Worm (Caenorhabditis elegans): Measurements from ENCODE around the gene asm-1.

The asm-1 gene

ce11 chrII:6909568-6910122, at the start of gene asm-1:
TSS of gene asm-1 (plus strand) at chrII:6910072.
- peak; percentile 46 for TF ChIP-seq somi-1 (GFP tag; optimal IDR thresholded peaks at IDR 0.05)
- TF ChIP-seq snpc-1.1 (tag; optimal IDR thresholded peaks at IDR 0.05; ENCODE audit: insufficient read depth), result no peak

DNA sequence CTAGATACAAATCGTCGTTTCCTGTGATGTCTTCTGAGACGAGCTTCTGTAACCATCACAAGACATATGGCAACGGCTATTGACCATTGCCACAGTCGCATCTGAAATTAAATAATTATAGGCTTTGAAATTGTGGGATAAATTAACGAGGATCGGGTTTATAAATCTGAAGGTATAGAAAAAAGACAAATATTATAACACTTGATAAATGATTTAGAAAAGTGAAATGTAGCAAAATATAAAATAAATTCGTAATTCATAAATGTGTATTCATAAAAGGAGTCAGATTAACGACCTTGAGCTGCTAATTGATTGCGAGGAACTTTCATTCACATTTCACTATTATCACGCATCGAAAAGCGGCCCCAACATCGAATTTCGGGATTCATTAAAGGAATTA, 46.2 kb upstream of the asm-1 start, which contains the start of gene aff-1:
aff-1 (minus strand) TSS at position 101 of the 400 bp plus-strand sequence.
- TF ChIP-seq F33H1.4 (GFP tag; IDR thresholded peaks at IDR 0.05), result no peak
- no peak for TF ChIP-seq F49E8.2 (tag; optimal IDR thresholded peaks at IDR 0.05; ENCODE audit: insufficient read depth)
- TF ChIP-seq cebp-2 (GFP tag; IDR thresholded peaks at IDR 0.05), result no peak
- no peak for TF ChIP-seq snpc-1.3 (tag; optimal IDR thresholded peaks at IDR 0.05; ENCODE audit: insufficient read depth)
- no peak for TF ChIP-seq Y67H2A.10 (GFP tag; conservative IDR thresholded peaks at IDR 0.05)
- no peak for TF ChIP-seq Y53G8AR.9 (GFP tag; conservative IDR thresholded peaks at IDR 0.05)
- TF ChIP-seq ztf-6 (GFP tag; IDR thresholded peaks at IDR 0.05), result no peak
- TF ChIP-seq Y53F4B.3 (GFP tag; IDR thresholded peaks at IDR 0.05), result no peak
- no peak for TF ChIP-seq ceh-100 (GFP tag; IDR thresholded peaks at IDR 0.05)
- no peak for TF ChIP-seq snpc-4 (GFP tag; optimal IDR thresholded peaks at IDR 0.05)
- TF ChIP-seq snpc-4 (tag; optimal IDR thresholded peaks at IDR 0.05), result no peak
- no peak for TF ChIP-seq B0261.1 (tag; optimal IDR thresholded peaks at IDR 0.05)
- TF ChIP-seq pbrm-1 (GFP tag; IDR thresholded peaks at IDR 0.05), result no peak
- no peak for TF ChIP-seq rpc-1 (optimal IDR thresholded peaks at IDR 0.05)
- TF ChIP-seq rpc-1 (tag; optimal IDR thresholded peaks at IDR 0.05), result no peak

DNA sequence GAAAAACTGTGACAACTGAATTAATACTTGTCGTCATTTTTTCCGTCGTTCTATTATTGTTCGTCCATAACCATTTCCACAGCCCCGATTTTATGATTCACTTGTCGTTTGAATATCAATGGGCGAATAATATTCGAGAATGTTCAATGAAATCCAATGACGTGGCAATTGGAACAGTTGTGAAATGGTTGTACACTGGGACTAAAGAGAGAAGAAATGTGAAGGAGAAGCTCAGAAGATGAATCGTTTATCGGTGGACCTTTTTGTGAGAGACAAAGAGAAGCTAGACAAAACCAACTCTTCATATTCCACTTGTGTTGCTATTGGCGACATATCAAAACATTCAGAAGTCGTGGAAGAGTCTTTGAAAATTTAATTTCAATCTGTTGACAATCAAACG, 39.1 kb upstream of the asm-1 start, which contains the start of gene clhm-1:
clhm-1 (minus strand) TSS at position 207 of the 400 bp plus-strand sequence.
- no peak for TF ChIP-seq snpc-3.4 (tag; optimal IDR thresholded peaks at IDR 0.05)
- TF ChIP-seq ceh-100 (GFP tag; IDR thresholded peaks at IDR 0.05), result no peak
- no peak for TF ChIP-seq let-607 (tag; optimal IDR thresholded peaks at IDR 0.05)
- no peak for TF ChIP-seq F23B12.7 (tag; optimal IDR thresholded peaks at IDR 0.05; ENCODE audit: insufficient read depth)
- TF ChIP-seq nhr-90 (tag; optimal IDR thresholded peaks at IDR 0.05), result no peak
- no peak for TF ChIP-seq sdz-38 (tag; optimal IDR thresholded peaks at IDR 0.05)
- no peak for TF ChIP-seq C17E4.6 (GFP tag; IDR thresholded peaks at IDR 0.05)
- TF ChIP-seq attf-3 (GFP tag; conservative IDR thresholded peaks at IDR 0.05), result no peak
- no peak for TF ChIP-seq akir-1 (GFP tag; optimal IDR thresholded peaks at IDR 0.05)
- no peak for TF ChIP-seq ceh-91 (GFP tag; IDR thresholded peaks at IDR 0.05)
- TF ChIP-seq ZK185.1 (tag; optimal IDR thresholded peaks at IDR 0.05; ENCODE audit: poor library complexity, severe bottlenecking), result no peak
- TF ChIP-seq mcd-1 (GFP tag; IDR thresholded peaks at IDR 0.05), result no peak
- no peak for TF ChIP-seq ama-1 (optimal IDR thresholded peaks at IDR 0.05)
- TF ChIP-seq ama-1 (GFP tag; optimal IDR thresholded peaks at IDR 0.05), result no peak
- TF ChIP-seq Y53F4B.3 (GFP tag; IDR thresholded peaks at IDR 0.05), result no peak
- TF ChIP-seq sea-2 (GFP tag; IDR thresholded peaks at IDR 0.05), result no peak
- no peak for TF ChIP-seq T26A5.8 (tag; optimal IDR thresholded peaks at IDR 0.05)

DNA sequence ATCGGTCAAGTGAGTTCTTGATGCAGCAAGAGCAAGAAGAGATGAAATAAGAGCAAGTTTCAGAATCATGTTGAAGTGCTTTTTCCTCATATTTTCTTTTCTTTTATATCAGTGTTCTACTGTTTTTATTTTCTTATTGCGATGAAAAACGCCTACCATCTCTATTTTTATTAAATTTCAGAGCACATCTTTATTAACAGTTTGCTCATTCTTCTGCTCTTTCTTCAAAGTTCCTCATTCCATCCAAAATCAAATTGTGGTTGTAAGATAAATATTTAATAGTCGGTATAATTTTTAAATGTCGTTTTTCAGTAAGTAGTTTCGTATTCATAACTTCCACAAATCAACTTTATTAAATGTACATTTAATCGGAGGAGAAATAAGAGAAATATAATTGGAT, 37.4 kb upstream of the asm-1 start, which contains the start of gene C44B7.5:
C44B7.5 (minus strand) TSS at position 101 of the 400 bp plus-strand sequence.
- TF ChIP-seq egl-44 (GFP tag; IDR thresholded peaks at IDR 0.05) (no peak), ccch-3 (GFP tag; optimal IDR thresholded peaks at IDR 0.05) (no peak), D2030.7 (GFP tag; IDR thresholded peaks at IDR 0.05) (no peak), snpc-1.3 (tag; optimal IDR thresholded peaks at IDR 0.05; ENCODE audit: insufficient read depth) (no peak)

Data from whole organism, young adult.